Worm (Caenorhabditis elegans) whole organism, L4 larva: ENCODE results near the gene fbxb-5.

Experiments used
- F44E2.7 ChIP-seq: fragments of 200-800 bp; sonication (Bioruptor generic); IDR thresholded peaks from 2 replicates; pipeline ENCODE4 v2.1.2; 2022; ENCODE audit warnings: missing genetic modification characterization, missing compliant biosample characterization
- T20F7.1 ChIP-seq: fragments of 200-800 bp; sonication (Bioruptor generic); optimal IDR thresholded peaks from 2 replicates; lab custom pipeline; 2018; ENCODE audit warnings: mild to moderate bottlenecking, missing genetic modification characterization, missing compliant biosample characterization
- Y105C5A.15 ChIP-seq: fragments of 200-800 bp; sonication (Bioruptor generic); IDR thresholded peaks from 2 replicates; pipeline ENCODE4 v1.3.6; 2022; ENCODE audit warnings: missing genetic modification characterization, missing compliant biosample characterization
- aha-1 ChIP-seq: fragments of 150-350 bp; peaks from one replicate; lab custom pipeline; 2014; ENCODE audit warnings: missing biosample characterization, missing genetic modification characterization
- aly-2 ChIP-seq: sonication (generic microtip); optimal IDR thresholded peaks from 2 replicates; lab custom pipeline; 2018; ENCODE audit warnings: missing biosample characterization, missing genetic modification characterization
- ama-1 ChIP-seq: fragments of 150-350 bp; optimal IDR thresholded peaks from 2 replicates; lab custom pipeline; 2014; ENCODE audit warnings: inconsistent platforms, mixed read lengths
- ceh-20 ChIP-seq: fragments of 200-800 bp; sonication (Bioruptor generic); IDR thresholded peaks from 2 replicates; pipeline ENCODE4 v1.3.6; 2022; ENCODE audit warnings: missing genetic modification reagents, missing genetic modification characterization, missing compliant biosample characterization
- ceh-28 ChIP-seq: fragments of 150-350 bp; optimal IDR thresholded peaks from 2 replicates; lab custom pipeline; 2014; ENCODE audit warnings: missing biosample characterization, missing genetic modification reagents, missing genetic modification characterization
- ces-1 ChIP-seq: fragments of 150-350 bp; sonication (generic microtip); optimal IDR thresholded peaks from 4 replicates; lab custom pipeline; 2014; ENCODE audit warnings: missing biosample characterization, missing genetic modification reagents, missing genetic modification characterization
- cey-2 ChIP-seq: sonication (generic microtip); optimal IDR thresholded peaks from 3 replicates; lab custom pipeline; 2017; ENCODE audit warnings: missing genetic modification characterization, mild to moderate bottlenecking, missing compliant biosample characterization, antibody characterized with exemption, borderline replicate concordance; ENCODE audit not compliant: insufficient read depth
- daf-12 ChIP-seq: fragments of 150-350 bp; optimal IDR thresholded peaks from 2 replicates; lab custom pipeline; 2014; ENCODE audit warnings: missing biosample characterization, missing genetic modification reagents, missing genetic modification characterization
- dve-1 ChIP-seq: sonication (generic microtip); optimal IDR thresholded peaks from 2 replicates; lab custom pipeline; 2017; ENCODE audit warnings: antibody characterized with exemption, mild to moderate bottlenecking, missing genetic modification characterization, missing compliant biosample characterization; ENCODE audit not compliant: insufficient read depth
- egl-43 ChIP-seq: fragments of 200-800 bp; sonication (Bioruptor generic); IDR thresholded peaks from 2 replicates; pipeline ENCODE4 v1.3.6; 2022; ENCODE audit warnings: missing genetic modification reagents, missing genetic modification characterization, missing compliant biosample characterization
- hmg-1.1 ChIP-seq: fragments of 200-800 bp; sonication (Bioruptor generic); IDR thresholded peaks from 2 replicates; pipeline ENCODE4 v1.3.6; 2022; ENCODE audit warnings: missing genetic modification reagents, missing genetic modification characterization, missing compliant biosample characterization
- jun-1 ChIP-seq: fragments of 150-350 bp; optimal IDR thresholded peaks from 2 replicates; lab custom pipeline; 2014; ENCODE audit warnings: missing biosample characterization, missing genetic modification reagents, missing genetic modification characterization
- lim-7 ChIP-seq: fragments of 200-800 bp; sonication (Bioruptor generic); IDR thresholded peaks from 2 replicates; pipeline ENCODE4 v1.3.6; 2022; ENCODE audit warnings: missing genetic modification characterization, missing compliant biosample characterization
- lin-1 ChIP-seq: fragments of 200-800 bp; sonication (Bioruptor generic); IDR thresholded peaks from 2 replicates; pipeline ENCODE4 v1.3.6; 2022; ENCODE audit warnings: missing genetic modification reagents, missing genetic modification characterization, missing compliant biosample characterization
- lin-15B ChIP-seq: fragments of 150-350 bp; sonication (generic microtip); optimal IDR thresholded peaks from 3 replicates; lab custom pipeline; 2014; ENCODE audit warnings: missing biosample characterization, missing genetic modification characterization
- lin-38 ChIP-seq: fragments of 200-800 bp; sonication (Bioruptor generic); IDR thresholded peaks from 2 replicates; pipeline ENCODE4 v1.3.6; 2022; ENCODE audit warnings: missing genetic modification reagents, missing genetic modification characterization, missing compliant biosample characterization
- lir-3 ChIP-seq: sonication (generic microtip); optimal IDR thresholded peaks from 2 replicates; lab custom pipeline; 2016; ENCODE audit warnings: mild to moderate bottlenecking, missing genetic modification characterization, missing compliant biosample characterization
- lsy-2 ChIP-seq, 2 experiments: fragments of 150-350 bp in 1 of 2; sonication (generic microtip) in 1 of 2; optimal IDR thresholded peaks; 2 replicates each; lab custom pipeline; 2014 to 2017; ENCODE audit warnings: missing biosample characterization in 2 of 2, missing genetic modification characterization in 2 of 2
- mdl-1 ChIP-seq, 2 experiments: fragments of 150-350 bp in 1 of 2; sonication (generic microtip) in 1 of 2; optimal IDR thresholded peaks; 2 replicates each; lab custom pipeline; 2014 to 2017; ENCODE audit warnings: missing biosample characterization in 2 of 2, missing genetic modification characterization in 2 of 2
- mes-2 ChIP-seq: sonication (generic microtip); optimal IDR thresholded peaks from 2 replicates; lab custom pipeline; 2016; ENCODE audit warnings: missing genotype, mild to moderate bottlenecking, missing genetic modification characterization, missing compliant biosample characterization; ENCODE audit not compliant: poor library complexity, severe bottlenecking
- nhr-25 ChIP-seq: sonication (generic microtip); optimal IDR thresholded peaks from 2 replicates; lab custom pipeline; 2017; ENCODE audit warnings: missing genetic modification characterization, mild to moderate bottlenecking, missing compliant biosample characterization, antibody characterized with exemption, moderate library complexity, borderline replicate concordance; ENCODE audit not compliant: insufficient read depth
- nhr-48 ChIP-seq: sonication (generic microtip); optimal IDR thresholded peaks from 2 replicates; lab custom pipeline; 2016; ENCODE audit warnings: mild to moderate bottlenecking, missing genetic modification characterization, missing compliant biosample characterization
- set-16 ChIP-seq: fragments of 200-800 bp; sonication (Bioruptor generic); IDR thresholded peaks from 2 replicates; pipeline ENCODE4 v1.3.6; 2022; ENCODE audit warnings: missing genetic modification reagents, missing genetic modification characterization, missing compliant biosample characterization
- tra-1 ChIP-seq: fragments of 200-800 bp; sonication (Bioruptor generic); IDR thresholded peaks from 2 replicates; pipeline ENCODE4 v1.3.6; 2022; ENCODE audit warnings: missing genetic modification reagents, missing genetic modification characterization, missing compliant biosample characterization
- unc-62 ChIP-seq, 3 experiments: fragments of 150-350 bp in 1 of 3; sonication (generic microtip); optimal IDR thresholded peaks in 2 of 3; peaks in 1 of 3; 1 replicate in 1 of 3; 2 replicates in 2 of 3; lab custom pipeline; 2014 to 2017; ENCODE audit warnings: missing biosample characterization in 3 of 3, missing genetic modification characterization in 3 of 3, missing genetic modification reagents in 3 of 3, missing genotype in 1 of 3
- ztf-11 ChIP-seq: fragments of 150-350 bp; optimal IDR thresholded peaks from 2 replicates; lab custom pipeline; 2014; ENCODE audit warnings: missing biosample characterization, missing genetic modification characterization

The fbxb-5 gene

DNA sequence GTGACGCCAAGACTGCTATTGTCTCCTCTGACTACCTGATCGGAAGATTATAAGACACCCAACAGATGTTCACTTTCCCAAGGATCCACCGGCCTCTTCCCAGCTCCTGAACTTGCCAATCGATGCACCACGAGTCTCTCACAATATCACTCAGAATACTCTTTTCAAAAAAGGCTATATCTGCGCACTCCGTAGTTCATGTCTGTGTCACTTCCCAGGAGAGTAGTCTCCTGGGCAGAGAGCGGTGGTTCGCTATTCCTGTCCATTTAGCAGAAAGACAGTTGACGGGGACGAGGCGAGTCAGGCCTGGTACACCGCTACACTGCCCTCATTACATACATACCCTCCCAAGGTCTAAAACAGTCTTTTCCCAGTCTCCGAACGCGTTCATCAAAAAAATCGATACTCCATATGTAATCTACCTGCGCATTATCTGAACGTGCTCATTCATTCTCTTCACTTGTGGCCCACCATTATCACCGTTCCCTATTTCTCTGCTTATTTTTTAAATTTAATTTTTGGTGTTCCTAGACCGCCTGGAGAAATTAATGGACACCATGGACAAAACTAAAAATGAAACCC, 7.4 kb downstream of the fbxb-5 start, which contains the start of gene btb-6:
Gene btb-6, plus strand, starts transcription at position 532 of the 582 bp plus-strand sequence.
- TF ChIP-seq ztf-11 (tag; lab: Kevin White, UChicago) (no peak), ceh-20 (no peak), ces-1 (GFP tag; lab: Kevin White, UChicago) (no peak), dve-1 (tag; lab: Kevin White, UChicago) (no peak), cey-2 (tag; lab: Kevin White, UChicago) (no peak), lin-15B (no peak), egl-43 (no peak)

- no peak for TF ChIP-seq lim-7 (GFP tag; lab: Robert Waterston, UW)
Measured at ce11 chrII:1712938-1713337, 9.4 kb downstream of the fbxb-5 start, which contains the start of gene btb-7. Gene btb-7 (plus strand): TSS chrII:1713238.

ce11 chrII:1709959-1710358, 12.3 kb downstream of the fbxb-5 start, which contains the start of gene fbxa-184:
Gene fbxa-184 (plus strand): TSS chrII:1710259.
- TF ChIP-seq aha-1 (tag; lab: Kevin White, UChicago) (peak; percentile 28), F44E2.7 (GFP tag; lab: Robert Waterston, UW) (no peak), Y105C5A.15 (GFP tag; lab: Robert Waterston, UW) (no peak), nhr-48 (tag; lab: Kevin White, UChicago) (no peak), lin-38 (GFP tag; lab: Robert Waterston, UW) (no peak), mes-2 (no peak)

- TF ChIP-seq aha-1 (tag; lab: Kevin White, UChicago), result peak; percentile 44
- TF ChIP-seq F44E2.7 (GFP tag; lab: Robert Waterston, UW), result no peak
Measured at ce11 chrII:1706385-1706784, 15.9 kb downstream of the fbxb-5 start, which contains the start of gene sdz-18. Gene sdz-18 (minus strand): TSS chrII:1706485.

DNA sequence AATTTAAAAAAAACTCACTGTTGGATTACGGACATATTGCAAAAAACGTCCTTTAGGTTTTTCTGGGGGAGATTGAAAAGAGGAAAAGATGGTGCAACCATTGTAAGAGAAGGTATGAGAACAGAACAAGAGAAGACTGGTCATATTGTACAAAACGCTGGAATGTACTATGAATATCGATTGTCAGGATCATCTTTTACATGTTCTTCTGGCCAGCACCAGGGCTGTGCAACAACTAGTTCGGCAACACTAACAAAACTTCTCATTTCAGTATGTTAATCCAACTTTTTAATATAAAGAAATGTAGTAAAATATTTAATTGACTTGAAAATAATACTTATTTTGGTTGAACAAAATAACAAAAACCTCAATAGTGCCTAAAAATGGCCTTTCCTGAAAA, 18.9 kb downstream of the fbxb-5 start, which contains the start of gene fbxb-47:
Gene fbxb-47, minus strand, starts transcription at position 101 of the 400 bp plus-strand sequence.
- TF ChIP-seq set-16 (no peak), aly-2 (no peak), nhr-25 (tag; lab: Kevin White, UChicago) (no peak), tra-1 (GFP tag; lab: Robert Waterston, UW) (no peak), nhr-48 (tag; lab: Kevin White, UChicago) (no peak), ama-1 (no peak), daf-12 (tag; lab: Kevin White, UChicago) (no peak), ceh-28 (tag; lab: Kevin White, UChicago) (no peak), jun-1 (tag; lab: Kevin White, UChicago) (no peak), mdl-1 (tag; optimal IDR thresholded peaks at IDR 0.05; lab: Kevin White, UChicago) (no peak), T20F7.1 (no peak), lir-3 (tag; lab: Kevin White, UChicago) (no peak), lin-38 (GFP tag; lab: Robert Waterston, UW) (no peak), unc-62 (GFP tag; optimal IDR thresholded peaks at IDR 0.05 in 1 of 2; lab: Kevin White, UChicago) (no peak), unc-62 (tag; optimal IDR thresholded peaks at IDR 0.05; lab: Kevin White, UChicago) (no peak), hmg-1.1 (GFP tag; lab: Robert Waterston, UW) (no peak), aha-1 (tag; lab: Kevin White, UChicago) (no peak), lsy-2 (tag; optimal IDR thresholded peaks at IDR 0.05; lab: Kevin White, UChicago) (no peak), lim-7 (GFP tag; lab: Robert Waterston, UW) (no peak), lin-1 (GFP tag; lab: Robert Waterston, UW) (no peak)
